Worm (Caenorhabditis elegans) whole organism, L1 larva: ENCODE data around the gene apc-2.

Source experiments
- ama-1 ChIP-seq: fragments of 150-350 bp; optimal IDR thresholded peaks from 2 replicates; lab custom pipeline; 2014
- egl-27 ChIP-seq, 2 experiments: fragments of 150-350 bp in 1 of 2; sonication (generic microtip); optimal IDR thresholded peaks; 3 replicates each; lab custom pipeline; 2017 to 2018; ENCODE audit warnings: missing biosample characterization in 2 of 2, missing genetic modification characterization in 2 of 2, missing genetic modification reagents in 2 of 2
- lin-15B ChIP-seq: fragments of 150-350 bp; sonication (generic microtip); optimal IDR thresholded peaks from 3 replicates; lab custom pipeline; 2014; ENCODE audit warnings: missing biosample characterization, missing genetic modification characterization
- lsy-2 ChIP-seq, 2 experiments: fragments of 150-350 bp; optimal IDR thresholded peaks; 2 replicates each; lab custom pipeline; 2014; ENCODE audit warnings: missing biosample characterization in 2 of 2, missing genetic modification characterization in 2 of 2
- nhr-237 ChIP-seq: fragments of 150-350 bp; optimal IDR thresholded peaks from 2 replicates; lab custom pipeline; 2014; ENCODE audit warnings: missing biosample characterization, missing genetic modification characterization
- nhr-28 ChIP-seq: fragments of 150-350 bp; optimal IDR thresholded peaks from 2 replicates; lab custom pipeline; 2014; ENCODE audit warnings: missing biosample characterization, missing genetic modification characterization
- nhr-90 ChIP-seq: sonication (generic microtip); optimal IDR thresholded peaks from 2 replicates; lab custom pipeline; 2016; ENCODE audit warnings: mild to moderate bottlenecking, missing genetic modification characterization, missing compliant biosample characterization; ENCODE audit not compliant: poor library complexity
- snpc-4 ChIP-seq: fragments of 150-350 bp; optimal IDR thresholded peaks from 2 replicates; lab custom pipeline; 2014; ENCODE audit warnings: missing biosample characterization, missing genetic modification characterization

- TF ChIP-seq lsy-2 (tag; optimal IDR thresholded peaks at IDR 0.05; lab: Kevin White, UChicago) = peak in 1 of 2 experiments; percentile 50
- no peak for TF ChIP-seq ama-1
- no peak for TF ChIP-seq nhr-237 (tag; lab: Kevin White, UChicago)
- no peak for TF ChIP-seq lin-15B (tag; lab: Kevin White, UChicago)
- no peak for TF ChIP-seq nhr-90 (tag; lab: Kevin White, UChicago)
- no peak for TF ChIP-seq snpc-4 (tag; lab: Kevin White, UChicago)
- no peak for TF ChIP-seq nhr-28
- TF ChIP-seq egl-27 (tag; optimal IDR thresholded peaks at IDR 0.05; lab: Kevin White, UChicago) = no peak
Observed at ce11 chrIII:8065101-8065500, 15.3 kb upstream of the apc-2 start.
